Worm (Caenorhabditis elegans) whole organism, young adult: ENCODE data around the gene usp-46.

Experiments
- F10E7.11 ChIP-seq: sonication (generic microtip); optimal IDR thresholded peaks from 2 replicates; lab custom pipeline; 2017; ENCODE audit warnings: mild to moderate bottlenecking, missing genetic modification characterization, moderate library complexity, missing compliant biosample characterization
- F23B12.7 ChIP-seq: sonication (generic microtip); optimal IDR thresholded peaks from 2 replicates; lab custom pipeline; 2017; ENCODE audit warnings: missing genetic modification characterization, mild to moderate bottlenecking, missing compliant biosample characterization, antibody characterized with exemption, moderate library complexity; ENCODE audit not compliant: insufficient read depth
- F37B4.10 ChIP-seq: fragments of 200-800 bp; sonication (Bioruptor generic); IDR thresholded peaks from 2 replicates; pipeline ENCODE4 v1.3.6; 2022; ENCODE audit warnings: missing genetic modification characterization, missing compliant biosample characterization
- F49E8.2 ChIP-seq: sonication (generic microtip); optimal IDR thresholded peaks from 3 replicates; lab custom pipeline; 2017; ENCODE audit warnings: missing genetic modification characterization, mild to moderate bottlenecking, missing compliant biosample characterization, antibody characterized with exemption, moderate library complexity; ENCODE audit not compliant: insufficient read depth
- F55B11.4 ChIP-seq: sonication (generic microtip); optimal IDR thresholded peaks from 2 replicates; lab custom pipeline; 2016; ENCODE audit warnings: missing compliant biosample characterization, missing genetic modification characterization, borderline replicate concordance; ENCODE audit not compliant: insufficient read depth
- F57C9.4 ChIP-seq: sonication (generic microtip); optimal IDR thresholded peaks from 2 replicates; lab custom pipeline; 2017; ENCODE audit warnings: mild to moderate bottlenecking, missing genetic modification characterization, missing compliant biosample characterization
- K12H6.12 ChIP-seq: fragments of 200-800 bp; sonication (Bioruptor generic); optimal IDR thresholded peaks from 2 replicates; lab custom pipeline; 2018; ENCODE audit warnings: mild to moderate bottlenecking, missing genetic modification characterization, missing compliant biosample characterization
- Y53G8AR.9 ChIP-seq: fragments of 200-800 bp; sonication (Bioruptor generic); conservative IDR thresholded peaks from 2 replicates; pipeline ENCODE4 v1.3.6; 2022; ENCODE audit warnings: missing genetic modification reagents, missing genetic modification characterization, missing compliant biosample characterization
- Y67H2A.10 ChIP-seq: fragments of 200-800 bp; sonication (Bioruptor generic); conservative IDR thresholded peaks from 2 replicates; pipeline ENCODE4 v1.3.6; 2022; ENCODE audit warnings: missing genetic modification reagents, missing genetic modification characterization, missing compliant biosample characterization
- Y79H2A.3 ChIP-seq: fragments of 200-800 bp; sonication (Bioruptor generic); conservative IDR thresholded peaks from 2 replicates; pipeline ENCODE4 v1.3.6; 2022; ENCODE audit warnings: missing genetic modification reagents, missing genetic modification characterization, missing compliant biosample characterization
- Y95B8A.8 ChIP-seq: fragments of 200-800 bp; sonication (Bioruptor generic); IDR thresholded peaks from 2 replicates; pipeline ENCODE4 v1.3.6; 2022; ENCODE audit warnings: missing genetic modification reagents, missing genetic modification characterization, missing compliant biosample characterization
- ama-1 ChIP-seq, 3 experiments: fragments of 150-350 bp in 1 of 3; sonication (generic microtip) in 2 of 3; optimal IDR thresholded peaks; 2 replicates each; lab custom pipeline; 2014 to 2018; ENCODE audit warnings: missing biosample characterization in 2 of 3, missing genetic modification characterization in 2 of 3, missing genetic modification reagents in 2 of 3
- aptf-2 ChIP-seq: fragments of 200-800 bp; sonication (Bioruptor generic); conservative IDR thresholded peaks from 2 replicates; pipeline ENCODE4 v1.3.6; 2022; ENCODE audit warnings: missing genetic modification reagents, missing genetic modification characterization, missing compliant biosample characterization
- bed-1 ChIP-seq: fragments of 200-800 bp; sonication (Bioruptor generic); IDR thresholded peaks from 2 replicates; pipeline ENCODE4 v1.3.6; 2022; ENCODE audit warnings: missing genetic modification reagents, missing genetic modification characterization, missing compliant biosample characterization
- cebp-2 ChIP-seq: fragments of 200-800 bp; sonication (Bioruptor generic); IDR thresholded peaks from 2 replicates; pipeline ENCODE4 v1.3.6; 2022; ENCODE audit warnings: missing genetic modification characterization, missing compliant biosample characterization
- ceh-58 ChIP-seq: fragments of 200-800 bp; sonication (Bioruptor generic); IDR thresholded peaks from 2 replicates; pipeline ENCODE4 v1.3.6; 2022; ENCODE audit warnings: missing genetic modification characterization, missing compliant biosample characterization
- chd-7 ChIP-seq: sonication (generic microtip); optimal IDR thresholded peaks from 2 replicates; lab custom pipeline; 2016; ENCODE audit warnings: mild to moderate bottlenecking, missing genetic modification characterization, moderate library complexity, missing compliant biosample characterization
- dox-1 ChIP-seq: fragments of 200-800 bp; sonication (Bioruptor generic); IDR thresholded peaks from 2 replicates; pipeline ENCODE4 v1.3.6; 2022; ENCODE audit warnings: missing genetic modification reagents, missing genetic modification characterization, missing compliant biosample characterization
- egl-18 ChIP-seq: fragments of 200-800 bp; sonication (Bioruptor generic); IDR thresholded peaks from 2 replicates; pipeline ENCODE4 v1.3.6; 2022; ENCODE audit warnings: missing genetic modification reagents, missing genetic modification characterization, missing compliant biosample characterization
- ekl-4 ChIP-seq: fragments of 200-800 bp; sonication (Bioruptor generic); IDR thresholded peaks from 2 replicates; pipeline ENCODE4 v1.3.6; 2022; ENCODE audit warnings: missing genetic modification reagents, missing genetic modification characterization, missing compliant biosample characterization
- ets-4 ChIP-seq: fragments of 200-800 bp; sonication (Bioruptor generic); optimal IDR thresholded peaks from 2 replicates; lab custom pipeline; 2018; ENCODE audit warnings: mild to moderate bottlenecking, missing genetic modification characterization, missing compliant biosample characterization
- fkh-3 ChIP-seq: sonication (generic microtip); optimal IDR thresholded peaks from 2 replicates; lab custom pipeline; 2016; ENCODE audit warnings: mild to moderate bottlenecking, missing genetic modification characterization, missing compliant biosample characterization
- him-1 ChIP-seq: sonication (generic microtip); optimal IDR thresholded peaks from 2 replicates; lab custom pipeline; 2016; ENCODE audit warnings: missing genotype, missing genetic modification reagents, missing genetic modification characterization, missing compliant biosample characterization
- hlh-12 ChIP-seq: sonication (generic microtip); optimal IDR thresholded peaks from 2 replicates; lab custom pipeline; 2016; ENCODE audit warnings: missing genetic modification characterization, missing compliant biosample characterization
- hrde-1 ChIP-seq: sonication (generic microtip); optimal IDR thresholded peaks from 2 replicates; lab custom pipeline; 2016; ENCODE audit warnings: missing genetic modification characterization, mild to moderate bottlenecking, missing compliant biosample characterization, moderate library complexity, missing genotype, missing genetic modification reagents, borderline replicate concordance
- lin-26 ChIP-seq: fragments of 200-800 bp; sonication (Bioruptor generic); IDR thresholded peaks from 2 replicates; pipeline ENCODE4 v1.3.6; 2022; ENCODE audit warnings: missing genetic modification reagents, missing genetic modification characterization, missing compliant biosample characterization
- lin-54 ChIP-seq: fragments of 200-800 bp; sonication (Bioruptor generic); optimal IDR thresholded peaks from 2 replicates; lab custom pipeline; 2018; ENCODE audit warnings: mild to moderate bottlenecking, missing genetic modification characterization, missing compliant biosample characterization
- madf-8 ChIP-seq: fragments of 200-800 bp; sonication (Bioruptor generic); conservative IDR thresholded peaks from 2 replicates; pipeline ENCODE4 v1.3.6; 2022; ENCODE audit warnings: missing genetic modification reagents, missing genetic modification characterization, missing compliant biosample characterization
- mcd-1 ChIP-seq: fragments of 200-800 bp; sonication (Bioruptor generic); IDR thresholded peaks from 2 replicates; pipeline ENCODE4 v1.3.6; 2022; ENCODE audit warnings: missing genetic modification reagents, missing genetic modification characterization, missing compliant biosample characterization
- mxl-1 ChIP-seq: sonication (generic microtip); optimal IDR thresholded peaks from 2 replicates; lab custom pipeline; 2016; ENCODE audit warnings: missing genetic modification characterization, missing compliant biosample characterization
- nfyb-1 ChIP-seq: fragments of 200-800 bp; sonication (Bioruptor generic); IDR thresholded peaks from 2 replicates; pipeline ENCODE4 v1.3.6; 2022; ENCODE audit warnings: missing genetic modification reagents, missing genetic modification characterization, missing compliant biosample characterization
- nhr-179 ChIP-seq: sonication (generic microtip); optimal IDR thresholded peaks from 2 replicates; lab custom pipeline; 2016; ENCODE audit warnings: mild to moderate bottlenecking, missing genetic modification characterization, missing compliant biosample characterization
- nhr-27 ChIP-seq: fragments of 200-800 bp; sonication (Bioruptor generic); optimal IDR thresholded peaks from 2 replicates; lab custom pipeline; 2018; ENCODE audit warnings: mild to moderate bottlenecking, missing genetic modification characterization, moderate library complexity, missing compliant biosample characterization
- nhr-80 ChIP-seq: sonication (generic microtip); optimal IDR thresholded peaks from 2 replicates; lab custom pipeline; 2016; ENCODE audit warnings: missing genetic modification characterization, missing compliant biosample characterization
- nhr-90 ChIP-seq: sonication (generic microtip); optimal IDR thresholded peaks from 2 replicates; lab custom pipeline; 2016; ENCODE audit warnings: missing genotype, mild to moderate bottlenecking, missing genetic modification characterization, missing compliant biosample characterization
- pbrm-1 ChIP-seq: fragments of 200-800 bp; sonication (Bioruptor generic); IDR thresholded peaks from 2 replicates; pipeline ENCODE4 v1.3.6; 2022; ENCODE audit warnings: missing genetic modification reagents, missing genetic modification characterization, missing compliant biosample characterization
- repo-1 ChIP-seq: sonication (generic microtip); optimal IDR thresholded peaks from 2 replicates; lab custom pipeline; 2017; ENCODE audit warnings: mild to moderate bottlenecking, missing genetic modification characterization, missing compliant biosample characterization
- rpc-1 ChIP-seq, 2 experiments: fragments of 150-350 bp in 1 of 2; sonication (generic microtip) in 1 of 2; optimal IDR thresholded peaks; 2 replicates each; lab custom pipeline; 2014 to 2018; ENCODE audit warnings: missing biosample characterization in 1 of 2, missing genetic modification characterization in 1 of 2, missing genetic modification reagents in 1 of 2, missing genotype in 1 of 2
- sea-2 ChIP-seq: fragments of 200-800 bp; sonication (Bioruptor generic); IDR thresholded peaks from 2 replicates; pipeline ENCODE4 v1.3.6; 2022; ENCODE audit warnings: missing genetic modification characterization, missing compliant biosample characterization
- somi-1 ChIP-seq: fragments of 200-800 bp; sonication (Bioruptor generic); optimal IDR thresholded peaks from 2 replicates; lab custom pipeline; 2018; ENCODE audit warnings: mild to moderate bottlenecking, missing genetic modification characterization, missing compliant biosample characterization
- tlf-1 ChIP-seq: fragments of 200-800 bp; sonication (Bioruptor generic); optimal IDR thresholded peaks from 2 replicates; lab custom pipeline; 2018; ENCODE audit warnings: mild to moderate bottlenecking, missing genetic modification characterization, missing compliant biosample characterization
- xnd-1 ChIP-seq: sonication (generic microtip); optimal IDR thresholded peaks from 2 replicates; lab custom pipeline; 2016; ENCODE audit warnings: missing genotype, missing genetic modification reagents, missing genetic modification characterization, missing compliant biosample characterization
- zfh-2 ChIP-seq: fragments of 200-800 bp; sonication (Bioruptor generic); conservative IDR thresholded peaks from 2 replicates; pipeline ENCODE4 v1.3.6; 2022; ENCODE audit warnings: missing genetic modification reagents, missing genetic modification characterization, missing compliant biosample characterization
- zim-3 ChIP-seq: sonication (generic microtip); optimal IDR thresholded peaks from 2 replicates; lab custom pipeline; 2017; ENCODE audit warnings: mild to moderate bottlenecking, missing genetic modification characterization, moderate library complexity, missing compliant biosample characterization
- ztf-18 ChIP-seq: sonication (generic microtip); optimal IDR thresholded peaks from 2 replicates; lab custom pipeline; 2016; ENCODE audit warnings: missing genotype, mild to moderate bottlenecking, missing genetic modification characterization, missing compliant biosample characterization
- ztf-28 ChIP-seq: fragments of 200-800 bp; sonication (Bioruptor generic); IDR thresholded peaks from 2 replicates; pipeline ENCODE4 v1.3.6; 2022; ENCODE audit warnings: missing genetic modification reagents, missing genetic modification characterization, missing compliant biosample characterization
- ztf-6 ChIP-seq: fragments of 200-800 bp; sonication (Bioruptor generic); IDR thresholded peaks from 2 replicates; pipeline ENCODE4 v1.3.6; 2022; ENCODE audit warnings: missing genetic modification reagents, missing genetic modification characterization, missing compliant biosample characterization

usp-46 gene

ce11 chrIII:9825073-9825828 is 48.8 kb downstream of the usp-46 start, which contains the start of gene ZK632.9 (continued):
- TF ChIP-seq hrde-1 (tag; lab: Kevin White, UChicago) (no peak), ztf-28 (GFP tag; lab: Robert Waterston, UW) (no peak), sea-2 (GFP tag; lab: Robert Waterston, UW) (no peak), F37B4.10 (GFP tag; lab: Robert Waterston, UW) (no peak), ama-1 (optimal IDR thresholded peaks at IDR 0.05; lab: Kevin White, UChicago) (peak; percentile 70), ama-1 (GFP tag; optimal IDR thresholded peaks at IDR 0.05; lab: Kevin White, UChicago) (no peak), Y53G8AR.9 (GFP tag; lab: Robert Waterston, UW) (no peak; the same call in 1 of the 2 replicates), nfyb-1 (GFP tag; lab: Robert Waterston, UW) (no peak), ceh-58 (no peak), madf-8 (GFP tag; lab: Robert Waterston, UW) (peak; percentile 38; the same call in 1 of the 2 replicates), ztf-6 (GFP tag; lab: Robert Waterston, UW) (no peak), F55B11.4 (tag; lab: Kevin White, UChicago) (no peak), nhr-80 (peak; percentile 60), F23B12.7 (tag; lab: Kevin White, UChicago) (no peak), rpc-1 (optimal IDR thresholded peaks at IDR 0.05; lab: Kevin White, UChicago) (no peak), rpc-1 (tag; optimal IDR thresholded peaks at IDR 0.05; lab: Kevin White, UChicago) (no peak), nhr-179 (tag; lab: Kevin White, UChicago) (no peak), zfh-2 (GFP tag; lab: Robert Waterston, UW) (peak; percentile 75), chd-7 (tag; lab: Kevin White, UChicago) (no peak), xnd-1 (peak; percentile 34), Y95B8A.8 (GFP tag; lab: Robert Waterston, UW) (no peak), somi-1 (no peak), Y67H2A.10 (GFP tag; lab: Robert Waterston, UW) (no peak), dox-1 (GFP tag; lab: Robert Waterston, UW) (peak; percentile 31), fkh-3 (no peak), ets-4 (GFP tag; lab: Kevin White, UChicago) (no peak), aptf-2 (GFP tag; lab: Robert Waterston, UW) (no peak), K12H6.12 (tag; lab: Kevin White, UChicago) (no peak), tlf-1 (GFP tag; lab: Kevin White, UChicago) (no peak), ekl-4 (GFP tag; lab: Robert Waterston, UW) (no peak), lin-26 (GFP tag; lab: Robert Waterston, UW) (no peak), cebp-2 (GFP tag; lab: Robert Waterston, UW) (no peak), mxl-1 (tag; lab: Kevin White, UChicago) (no peak), him-1 (tag; lab: Kevin White, UChicago) (no peak), hlh-12 (tag; lab: Kevin White, UChicago) (no peak), Y79H2A.3 (0 out of 2 replicates have a peak, but pooled peaks have one; percentile 10), egl-18 (no peak), zim-3 (tag; lab: Kevin White, UChicago) (no peak), pbrm-1 (GFP tag; lab: Robert Waterston, UW) (no peak), nhr-27 (tag; lab: Kevin White, UChicago) (no peak), mcd-1 (GFP tag; lab: Robert Waterston, UW) (no peak; the same call in 1 of the 2 replicates), F57C9.4 (no peak), bed-1 (GFP tag; lab: Robert Waterston, UW) (no peak), lin-54 (GFP tag; lab: Kevin White, UChicago) (no peak), F10E7.11 (tag; lab: Kevin White, UChicago) (no peak), F49E8.2 (tag; lab: Kevin White, UChicago) (no peak), nhr-90 (no peak), ztf-18 (tag; lab: Kevin White, UChicago) (no peak), repo-1 (no peak)
